Fruit fly (Drosophila melanogaster) whole organism, embryonic: ENCODE data around the gene sro.

ENCODE experiments used
- BtbVII ChIP-seq: fragments of 200-800 bp; sonication (Bioruptor generic); optimal IDR thresholded peaks from 3 replicates; lab custom pipeline; 2017; ENCODE audit warnings: missing biosample characterization, mild to moderate bottlenecking, missing genetic modification characterization
- CG10274 ChIP-seq: fragments of 200-800 bp; sonication (Bioruptor generic); optimal IDR thresholded peaks from 3 replicates; lab custom pipeline; 2017; ENCODE audit warnings: missing biosample characterization, mild to moderate bottlenecking, missing genetic modification characterization
- CG11093 ChIP-seq: fragments of 200-800 bp; sonication (Bioruptor generic); IDR thresholded peaks from 3 replicates; pipeline ENCODE4 v1.3.6; 2022; ENCODE audit warnings: missing biosample characterization, missing genetic modification characterization
- CG12391 ChIP-seq: fragments of 200-800 bp; sonication (Bioruptor generic); optimal IDR thresholded peaks from 3 replicates; lab custom pipeline; 2018; ENCODE audit warnings: missing biosample characterization, mild to moderate bottlenecking, missing genetic modification characterization, moderate library complexity
- CG13287 ChIP-seq: fragments of 200-800 bp; sonication (Bioruptor generic); IDR thresholded peaks from 2 replicates; pipeline ENCODE4 v1.3.6; 2022; ENCODE audit warnings: missing biosample characterization, missing genetic modification characterization; ENCODE audit not compliant: partially characterized antibody
- CG14710 ChIP-seq: fragments of 200-800 bp; sonication (Bioruptor generic); optimal IDR thresholded peaks from 3 replicates; lab custom pipeline; 2019; ENCODE audit warnings: missing biosample characterization, mild to moderate bottlenecking, missing genetic modification characterization, moderate library complexity
- CG14965 ChIP-seq: fragments of 200-800 bp; sonication (Bioruptor generic); optimal IDR thresholded peaks from 2 replicates; lab custom pipeline; 2016; ENCODE audit warnings: missing biosample characterization, missing genetic modification characterization, borderline replicate concordance
- CG15479 ChIP-seq: fragments of 200-800 bp; sonication (Bioruptor generic); optimal IDR thresholded peaks from 3 replicates; lab custom pipeline; 2019; ENCODE audit warnings: missing biosample characterization, mild to moderate bottlenecking, missing genetic modification characterization, moderate library complexity
- CG17385 ChIP-seq: fragments of 200-800 bp; sonication (Bioruptor generic); optimal IDR thresholded peaks from 3 replicates; lab custom pipeline; 2018; ENCODE audit warnings: missing biosample characterization, mild to moderate bottlenecking, missing genetic modification characterization
- CG3281 ChIP-seq: fragments of 200-800 bp; sonication (Bioruptor generic); optimal IDR thresholded peaks from 3 replicates; lab custom pipeline; 2017; ENCODE audit warnings: missing biosample characterization, mild to moderate bottlenecking, missing genetic modification characterization
- CG4404 ChIP-seq: fragments of 200-800 bp; sonication (Bioruptor generic); IDR thresholded peaks from 2 replicates; pipeline ENCODE4 v1.3.6; 2022; ENCODE audit warnings: missing biosample characterization, missing genetic modification characterization
- CG7372 ChIP-seq: fragments of 200-800 bp; sonication (Bioruptor generic); IDR thresholded peaks from 2 replicates; pipeline ENCODE4 v1.3.6; 2022; ENCODE audit warnings: missing biosample characterization, missing genetic modification characterization
- CG9932 ChIP-seq: fragments of 200-800 bp; sonication (Bioruptor generic); IDR thresholded peaks from 2 replicates; pipeline ENCODE4 v1.3.6; 2022; ENCODE audit warnings: missing biosample characterization, missing genetic modification characterization
- Dp ChIP-seq: fragments of 200-800 bp; sonication (Bioruptor generic); optimal IDR thresholded peaks from 2 replicates; lab custom pipeline; 2018; ENCODE audit warnings: missing biosample characterization, mild to moderate bottlenecking, missing genetic modification characterization, moderate library complexity
- Fer2 ChIP-seq: fragments of 200-800 bp; sonication (Bioruptor generic); optimal IDR thresholded peaks from 2 replicates; lab custom pipeline; 2018; ENCODE audit warnings: missing biosample characterization, mild to moderate bottlenecking, missing genetic modification characterization, moderate library complexity
- Hey ChIP-seq: fragments of 200-800 bp; sonication (Bioruptor generic); optimal IDR thresholded peaks from 3 replicates; lab custom pipeline; 2018; ENCODE audit warnings: missing biosample characterization, mild to moderate bottlenecking, missing genetic modification characterization
- MBD-R2 ChIP-seq: fragments of 200-800 bp; sonication (Bioruptor generic); IDR thresholded peaks from 2 replicates; pipeline ENCODE4 v1.3.6; 2022; ENCODE audit warnings: missing biosample characterization, missing genetic modification characterization
- MESR4 ChIP-seq: fragments of 200-800 bp; sonication (Bioruptor generic); optimal IDR thresholded peaks from 2 replicates; lab custom pipeline; 2018; ENCODE audit warnings: missing biosample characterization, mild to moderate bottlenecking, missing genetic modification characterization, moderate library complexity
- MTF-1 ChIP-seq: fragments of 200-800 bp; sonication (Bioruptor generic); optimal IDR thresholded peaks from 2 replicates; lab custom pipeline; 2018; ENCODE audit warnings: missing biosample characterization, mild to moderate bottlenecking, missing genetic modification characterization, borderline replicate concordance
- Nf-YB ChIP-seq: fragments of 200-800 bp; sonication (Bioruptor generic); optimal IDR thresholded peaks from 3 replicates; lab custom pipeline; 2019; ENCODE audit warnings: missing biosample characterization, mild to moderate bottlenecking, missing genetic modification characterization, moderate library complexity
- NfI ChIP-seq: fragments of 200-800 bp; sonication (Bioruptor generic); optimal IDR thresholded peaks from 3 replicates; lab custom pipeline; 2018; ENCODE audit warnings: missing biosample characterization, mild to moderate bottlenecking, missing genetic modification characterization, moderate library complexity
- Optix ChIP-seq: fragments of 200-800 bp; sonication (Bioruptor generic); IDR thresholded peaks from 3 replicates; pipeline ENCODE4 v1.3.6; 2022; ENCODE audit warnings: missing biosample characterization, missing genetic modification characterization
- Usf ChIP-seq: fragments of 200-800 bp; sonication (Bioruptor generic); optimal IDR thresholded peaks from 2 replicates; lab custom pipeline; 2017; ENCODE audit warnings: missing genotype, missing biosample characterization, missing genetic modification characterization
- ap ChIP-seq: fragments of 200-800 bp; sonication (Bioruptor generic); IDR thresholded peaks from 2 replicates; pipeline ENCODE4 v1.3.6; 2022; ENCODE audit warnings: missing biosample characterization, missing genetic modification characterization
- ara ChIP-seq: fragments of 200-800 bp; sonication (Bioruptor generic); IDR thresholded peaks from 2 replicates; pipeline ENCODE4 v1.3.6; 2022; ENCODE audit warnings: missing biosample characterization, missing genetic modification characterization
- bcd ChIP-seq: fragments of 200-800 bp; sonication (Bioruptor generic); optimal IDR thresholded peaks from 2 replicates; lab custom pipeline; 2017; ENCODE audit warnings: missing biosample characterization, mild to moderate bottlenecking, missing genetic modification characterization
- br ChIP-seq: fragments of >200 bp; optimal IDR thresholded peaks from 2 replicates; lab custom pipeline; 2017
- bsh ChIP-seq, 2 experiments: fragments of 200-800 bp; sonication (Bioruptor generic); optimal IDR thresholded peaks; 2 replicates each; lab custom pipeline; 2017 to 2018; ENCODE audit warnings: mild to moderate bottlenecking in 2 of 2, missing biosample characterization in 2 of 2, missing genetic modification characterization in 2 of 2, moderate library complexity in 1 of 2
- cato ChIP-seq: fragments of 200-800 bp; sonication (Bioruptor generic); optimal IDR thresholded peaks from 2 replicates; lab custom pipeline; 2016; ENCODE audit warnings: missing biosample characterization, missing genetic modification characterization, borderline replicate concordance
- chm ChIP-seq: fragments of 200-800 bp; sonication (Bioruptor generic); IDR thresholded peaks from 2 replicates; pipeline ENCODE4 v1.3.6; 2022; ENCODE audit warnings: missing biosample characterization, missing genetic modification characterization
- ci ChIP-seq: fragments of 200-800 bp; sonication (Bioruptor generic); IDR thresholded peaks from 3 replicates; pipeline ENCODE4 v1.3.6; 2022; ENCODE audit warnings: missing biosample characterization, missing genetic modification characterization
- dpn ChIP-seq, 2 experiments: fragments of 200-800 bp; sonication (Bioruptor generic); optimal IDR thresholded peaks; 3 replicates each; lab custom pipeline; 2016; ENCODE audit warnings: missing biosample characterization in 2 of 2, missing genetic modification characterization in 2 of 2
- gem ChIP-seq: fragments of 200-800 bp; sonication (Bioruptor generic); optimal IDR thresholded peaks from 2 replicates; lab custom pipeline; 2019; ENCODE audit warnings: missing biosample characterization, mild to moderate bottlenecking, missing genetic modification characterization, moderate library complexity
- gfzf ChIP-seq: fragments of 200-800 bp; sonication (Bioruptor generic); optimal IDR thresholded peaks from 2 replicates; lab custom pipeline; 2016; ENCODE audit warnings: missing biosample characterization, mild to moderate bottlenecking, missing genetic modification characterization, moderate library complexity
- hb ChIP-seq: fragments of 200-800 bp; sonication (Bioruptor generic); IDR thresholded peaks from 3 replicates; pipeline ENCODE4 v1.3.6; 2022; ENCODE audit warnings: missing biosample characterization, missing genetic modification characterization; ENCODE audit not compliant: partially characterized antibody
- hbn ChIP-seq: fragments of 200-800 bp; sonication (Bioruptor generic); IDR thresholded peaks from 2 replicates; pipeline ENCODE4 v1.3.6; 2022; ENCODE audit warnings: missing biosample characterization, missing genetic modification characterization; ENCODE audit not compliant: partially characterized antibody
- luna ChIP-seq: fragments of 200-800 bp; sonication (Bioruptor generic); optimal IDR thresholded peaks from 2 replicates; lab custom pipeline; 2016; ENCODE audit warnings: missing biosample characterization, missing genetic modification characterization
- pan ChIP-seq, 4 experiments: fragments of >200 bp in 3 of 4; fragments of 200-800 bp in 1 of 4; sonication (Bioruptor generic) in 1 of 4; optimal IDR thresholded peaks in 3 of 4; IDR thresholded peaks in 1 of 4; 2 replicates each; pipeline versions ENCODE4 v1.3.6 to Lab custom; 2017 to 2022; ENCODE audit warnings: missing biosample characterization in 2 of 4, missing genetic modification characterization in 2 of 4, mixed read lengths in 1 of 4
- pfk ChIP-seq: fragments of 200-800 bp; sonication (Bioruptor generic); optimal IDR thresholded peaks from 2 replicates; lab custom pipeline; 2018; ENCODE audit warnings: missing biosample characterization, mild to moderate bottlenecking, missing genetic modification characterization, moderate library complexity
- prd ChIP-seq, 3 experiments: fragments of >200 bp in 2 of 3; fragments of 200-800 bp in 1 of 3; sonication (Bioruptor generic) in 1 of 3; optimal IDR thresholded peaks in 2 of 3; IDR thresholded peaks in 1 of 3; 2 replicates in 2 of 3; 3 replicates in 1 of 3; pipeline versions ENCODE4 v1.3.6 to Lab custom; 2017 to 2022; ENCODE audit warnings: missing biosample characterization in 1 of 3, missing genetic modification characterization in 1 of 3
- rib ChIP-seq: fragments of 200-800 bp; sonication (Bioruptor generic); IDR thresholded peaks from 2 replicates; pipeline ENCODE4 v1.3.6; 2022; ENCODE audit warnings: missing biosample characterization, missing genetic modification characterization
- salm ChIP-seq: fragments of 200-800 bp; sonication (Bioruptor generic); optimal IDR thresholded peaks from 2 replicates; lab custom pipeline; 2018; ENCODE audit warnings: missing biosample characterization, mild to moderate bottlenecking, missing genetic modification characterization
- tin ChIP-seq: fragments of 200-800 bp; sonication (Bioruptor generic); optimal IDR thresholded peaks from 3 replicates; lab custom pipeline; 2016; ENCODE audit warnings: missing biosample characterization, missing genetic modification characterization
- tio ChIP-seq: fragments of 200-800 bp; sonication (Bioruptor generic); optimal IDR thresholded peaks from 2 replicates; lab custom pipeline; 2017; ENCODE audit warnings: missing biosample characterization, missing genetic modification characterization, inconsistent platforms
- unpg ChIP-seq: fragments of 200-800 bp; sonication (Bioruptor generic); optimal IDR thresholded peaks from 3 replicates; lab custom pipeline; 2018; ENCODE audit warnings: missing biosample characterization, mild to moderate bottlenecking, missing genetic modification characterization, moderate library complexity
- yki ChIP-seq: fragments of >200 bp; optimal IDR thresholded peaks from 3 replicates; lab custom pipeline; 2018
- z ChIP-seq: fragments of 200-800 bp; sonication (Bioruptor generic); IDR thresholded peaks from 3 replicates; pipeline ENCODE4 v1.3.6; 2022; ENCODE audit warnings: missing biosample characterization, missing genetic modification characterization
- zen ChIP-seq: fragments of 200-800 bp; sonication (Bioruptor generic); optimal IDR thresholded peaks from 3 replicates; lab custom pipeline; 2018; ENCODE audit warnings: missing biosample characterization, mild to moderate bottlenecking, missing genetic modification characterization, moderate library complexity
- zfh1 ChIP-seq: fragments of 200-800 bp; sonication (Bioruptor generic); IDR thresholded peaks from 3 replicates; pipeline ENCODE4 v1.3.6; 2022; ENCODE audit warnings: missing biosample characterization, missing genetic modification characterization

The sro gene

dm6 chr3R:29773833-29774324 is 20.5 kb upstream of the sro start (continued):
- TF ChIP-seq CG3281 (GFP tag; lab: Kevin White, UChicago) (peak; percentile 77), ara (GFP tag; lab: Robert Waterston, UW) (peak; percentile 36; the same call in 1 of the 2 replicates), Usf (GFP tag; lab: Kevin White, UChicago) (peak; percentile 56), salm (no peak), gfzf (no peak), CG10274 (peak; percentile 92), CG11093 (GFP tag; lab: Robert Waterston, UW) (peak; percentile 53; the same call in 1 of the 3 replicates), Nf-YB (GFP tag; lab: Kevin White, UChicago) (peak; percentile 54), CG12391 (tag; lab: Kevin White, UChicago) (peak; percentile 79), bcd (GFP tag; lab: Kevin White, UChicago) (peak; percentile 74), Hey (no peak), Fer2 (tag; lab: Kevin White, UChicago) (peak; percentile 62), CG7372 (peak; percentile 73), br (lab: Kevin White, UChicago) (no peak), CG13287 (no peak), chm (GFP tag; lab: Robert Waterston, UW) (peak; percentile 53; the same call in 1 of the 2 replicates), CG17385 (GFP tag; lab: Kevin White, UChicago) (peak; percentile 67), unpg (GFP tag; lab: Kevin White, UChicago) (peak; percentile 53), pfk (no peak), hb (GFP tag; lab: Robert Waterston, UW) (no peak), ci (GFP tag; lab: Robert Waterston, UW) (peak; percentile 59), cato (peak; percentile 4), MTF-1 (GFP tag; lab: Kevin White, UChicago) (no peak), CG14710 (tag; lab: Kevin White, UChicago) (no peak), dpn (GFP tag; optimal IDR thresholded peaks at IDR 0.05; lab: Kevin White, UChicago) (peak; percentile 76 to 88), NfI (GFP tag; lab: Kevin White, UChicago) (peak; percentile 77), CG15479 (GFP tag; lab: Kevin White, UChicago) (no peak), CG9932 (GFP tag; lab: Robert Waterston, UW) (peak; percentile 72), zfh1 (GFP tag; lab: Robert Waterston, UW) (peak; percentile 68; the same call in 2 of the 3 replicates), bsh (GFP tag; optimal IDR thresholded peaks at IDR 0.05; lab: Kevin White, UChicago) (peak; percentile 56 to 57), MESR4 (GFP tag; lab: Kevin White, UChicago) (no peak), CG14965 (GFP tag; lab: Kevin White, UChicago) (peak; percentile 47), CG4404 (GFP tag; lab: Robert Waterston, UW) (peak; percentile 74), pan (optimal IDR thresholded peaks at IDR 0.05; lab: Kevin White, UChicago) (no peak), pan (GFP tag; optimal IDR thresholded peaks at IDR 0.05 in 1 of 2, IDR thresholded peaks at IDR 0.05 in 1 of 2) (peak in 1 of 2 experiments; percentile 52), zen (tag; lab: Kevin White, UChicago) (peak; percentile 15), yki (lab: Kevin White, UChicago) (no peak), MBD-R2 (GFP tag; lab: Robert Waterston, UW) (peak; percentile 56; the same call in 1 of the 2 replicates), hbn (GFP tag; lab: Robert Waterston, UW) (no peak), prd (optimal IDR thresholded peaks at IDR 0.05; lab: Kevin White, UChicago) (no peak), prd (GFP tag; IDR thresholded peaks at IDR 0.05; lab: Robert Waterston, UW) (peak; percentile 80), BtbVII (GFP tag; lab: Kevin White, UChicago) (peak; percentile 33), rib (peak; percentile 56), Dp (GFP tag; lab: Kevin White, UChicago) (no peak), ap (GFP tag; lab: Robert Waterston, UW) (peak; percentile 51), tin (GFP tag; lab: Kevin White, UChicago) (peak; percentile 68), tio (GFP tag; lab: Kevin White, UChicago) (peak; percentile 67), Optix (GFP tag; lab: Robert Waterston, UW) (peak; percentile 70; the same call in 1 of the 3 replicates), luna (GFP tag; lab: Kevin White, UChicago) (peak; percentile 41), z (GFP tag; lab: Robert Waterston, UW) (no peak), gem (tag; lab: Kevin White, UChicago) (peak; percentile 84)
